Fruit fly (Drosophila melanogaster): ENCODE measurements around the gene Cubn2.
A peak's percentile ranks its signal among the peaks of the same experiment; 100 is the strongest.

The Cubn2 gene

dm6 chr3L:11821723-11822445 lies 7.3 kb upstream of the Cubn2 start, which contains the start of the genes CG11597 and CG5946 (continued):
- TF ChIP-seq chinmo (GFP tag; IDR thresholded peaks at IDR 0.05; ENCODE audit: partially characterized antibody) = peak; percentile 8; the same call in 1 of the 4 replicates
- no peak for TF ChIP-seq BtbVII (GFP tag; optimal IDR thresholded peaks at IDR 0.05)
- no peak for TF ChIP-seq CG17912 (GFP tag; optimal IDR thresholded peaks at IDR 0.05)
- TF ChIP-seq ewg (GFP tag; optimal IDR thresholded peaks at IDR 0.05) = peak; percentile 0
- no peak for TF ChIP-seq CG17802 (tag; optimal IDR thresholded peaks at IDR 0.05)
- TF ChIP-seq NFAT (GFP tag; IDR thresholded peaks at IDR 0.05) = peak; percentile 35; the same call in 1 of the 2 replicates
- TF ChIP-seq B-H1 (GFP tag; IDR thresholded peaks at IDR 0.05) = no peak
- TF ChIP-seq ttk (GFP tag; IDR thresholded peaks at IDR 0.05) = no peak; the same call in 1 of the 2 replicates
- TF ChIP-seq Neu2 (GFP tag; optimal IDR thresholded peaks at IDR 0.05; ENCODE audit: borderline replicate concordance) = no peak
- TF ChIP-seq slbo (GFP tag; IDR thresholded peaks at IDR 0.05) = peak; percentile 60
- TF ChIP-seq sr (GFP tag; IDR thresholded peaks at IDR 0.05) = no peak
- no peak for TF ChIP-seq kni (GFP tag; optimal IDR thresholded peaks at IDR 0.05)
- peak; percentile 65; the same call in 3 of the 4 replicates for TF ChIP-seq Dll (GFP tag; IDR thresholded peaks at IDR 0.05; ENCODE audit: partially characterized antibody)
- no peak for TF ChIP-seq ase (GFP tag; IDR thresholded peaks at IDR 0.05)
- TF ChIP-seq CG33557 (GFP tag; optimal IDR thresholded peaks at IDR 0.05) = no peak
- TF ChIP-seq bcd (GFP tag; optimal IDR thresholded peaks at IDR 0.05) = no peak
- no peak for TF ChIP-seq CG34224 (GFP tag; IDR thresholded peaks at IDR 0.05; ENCODE audit: partially characterized antibody)
- no peak for TF ChIP-seq chn (GFP tag; optimal IDR thresholded peaks at IDR 0.05)
- peak in 1 of 2 experiments; percentile 97 for TF ChIP-seq Pdp1 (GFP tag; optimal IDR thresholded peaks at IDR 0.05)
- TF ChIP-seq CG7928 (GFP tag; optimal IDR thresholded peaks at IDR 0.05) = peak; percentile 87
- TF ChIP-seq gce (GFP tag; IDR thresholded peaks at IDR 0.05) = no peak
- no peak; the same call in 1 of the 2 replicates for TF ChIP-seq ssp (GFP tag; IDR thresholded peaks at IDR 0.05)
- no peak for TF ChIP-seq ranshi (GFP tag; IDR thresholded peaks at IDR 0.05)
- no peak for TF ChIP-seq CG2875 (GFP tag; optimal IDR thresholded peaks at IDR 0.05)
- TF ChIP-seq Stat92E (GFP tag; optimal IDR thresholded peaks at IDR 0.05) = no peak
- no peak for TF ChIP-seq Tbp (GFP tag; optimal IDR thresholded peaks at IDR 0.05)
- TF ChIP-seq row (GFP tag; IDR thresholded peaks at IDR 0.05) = no peak; the same call in 2 of the 3 replicates
- no peak for TF ChIP-seq H2.0 (GFP tag; IDR thresholded peaks at IDR 0.05)
- no peak for TF ChIP-seq sqz (GFP tag; optimal IDR thresholded peaks at IDR 0.05)
- no peak for TF ChIP-seq sim (GFP tag; IDR thresholded peaks at IDR 0.05)
- TF ChIP-seq wor (GFP tag; IDR thresholded peaks at IDR 0.05) = no peak
- peak; percentile 10 for TF ChIP-seq CG1603 (tag; optimal IDR thresholded peaks at IDR 0.05)
- peak; percentile 30; the same call in 1 of the 3 replicates for TF ChIP-seq Doc3 (GFP tag; IDR thresholded peaks at IDR 0.05; ENCODE audit: partially characterized antibody)
- TF ChIP-seq ash1 (GFP tag; optimal IDR thresholded peaks at IDR 0.05) = no peak
- TF ChIP-seq D (optimal IDR thresholded peaks at IDR 0.05) = no peak
- TF ChIP-seq D (GFP tag; optimal IDR thresholded peaks at IDR 0.05) = no peak
- TF ChIP-seq Optix (GFP tag; IDR thresholded peaks at IDR 0.05) = no peak
- TF ChIP-seq Hmr (GFP tag; optimal IDR thresholded peaks at IDR 0.05) = no peak
- no peak for TF ChIP-seq unpg (GFP tag; optimal IDR thresholded peaks at IDR 0.05)
- no peak for TF ChIP-seq D19A (tag; optimal IDR thresholded peaks at IDR 0.05)
- no peak for TF ChIP-seq sna (GFP tag; IDR thresholded peaks at IDR 0.05; ENCODE audit: partially characterized antibody)
- no peak for TF ChIP-seq CG15479 (GFP tag; optimal IDR thresholded peaks at IDR 0.05)
- TF ChIP-seq tio (GFP tag; optimal IDR thresholded peaks at IDR 0.05) = no peak
- TF ChIP-seq sima (GFP tag; optimal IDR thresholded peaks at IDR 0.05) = no peak
- TF ChIP-seq CG9215 (GFP tag; IDR thresholded peaks at IDR 0.05) = no peak; the same call in 1 of the 2 replicates
- no peak for TF ChIP-seq CG8359 (GFP tag; optimal IDR thresholded peaks at IDR 0.05; ENCODE audit: borderline replicate concordance)
- 0 out of 2 replicates have a peak, but pooled peaks have one; percentile 6 for TF ChIP-seq Rfx (GFP tag; IDR thresholded peaks at IDR 0.05)
- TF ChIP-seq tin (GFP tag; optimal IDR thresholded peaks at IDR 0.05) = no peak
- no peak for TF ChIP-seq nerfin-2 (GFP tag; IDR thresholded peaks at IDR 0.05; ENCODE audit: partially characterized antibody)
